Fruit fly (Drosophila melanogaster) whole organism, adult: ENCODE measurements around the gene CG44837.

Experiments
- CG11617 ChIP-seq: fragments of 200-800 bp; sonication (Bioruptor generic); optimal IDR thresholded peaks from 2 replicates; lab custom pipeline; 2017; ENCODE audit warnings: mild to moderate bottlenecking, missing biosample characterization, missing genetic modification reagents, missing genetic modification characterization
- CG12768 ChIP-seq: fragments of 200-800 bp; sonication (Bioruptor generic); optimal IDR thresholded peaks from 2 replicates; lab custom pipeline; 2017; ENCODE audit warnings: missing biosample characterization, missing genetic modification characterization, mild to moderate bottlenecking, moderate library complexity, missing genetic modification reagents
- CG14711 ChIP-seq: fragments of 200-800 bp; sonication (Bioruptor generic); optimal IDR thresholded peaks from 2 replicates; lab custom pipeline; 2018; ENCODE audit warnings: missing biosample characterization, mild to moderate bottlenecking, missing genetic modification characterization, moderate library complexity
- CG1620 ChIP-seq: fragments of 200-800 bp; sonication (Bioruptor generic); optimal IDR thresholded peaks from 2 replicates; lab custom pipeline; 2016; ENCODE audit warnings: missing biosample characterization, missing genetic modification characterization
- CG33017 ChIP-seq: fragments of 200-800 bp; sonication (Bioruptor generic); optimal IDR thresholded peaks from 2 replicates; lab custom pipeline; 2018; ENCODE audit warnings: missing biosample characterization, mild to moderate bottlenecking, missing genetic modification characterization, moderate library complexity
- CG5204 ChIP-seq: fragments of 200-800 bp; sonication (Bioruptor generic); optimal IDR thresholded peaks from 2 replicates; lab custom pipeline; 2016; ENCODE audit warnings: missing biosample characterization, missing genetic modification characterization
- CG7045 ChIP-seq: fragments of 200-800 bp; sonication (Bioruptor generic); optimal IDR thresholded peaks from 2 replicates; lab custom pipeline; 2017; ENCODE audit warnings: missing biosample characterization, mild to moderate bottlenecking, missing genetic modification characterization
- CG7101 ChIP-seq: fragments of 200-800 bp; sonication (Bioruptor generic); optimal IDR thresholded peaks from 2 replicates; lab custom pipeline; 2018; ENCODE audit warnings: missing biosample characterization, mild to moderate bottlenecking, missing genetic modification characterization, moderate library complexity
- Clk ChIP-seq: fragments of 200-800 bp; sonication (Bioruptor generic); optimal IDR thresholded peaks from 2 replicates; lab custom pipeline; 2017; ENCODE audit warnings: missing biosample characterization, missing genetic modification characterization
- Crg-1 ChIP-seq: fragments of 200-800 bp; sonication (Bioruptor generic); optimal IDR thresholded peaks from 2 replicates; lab custom pipeline; 2016; ENCODE audit warnings: missing biosample characterization, missing genetic modification characterization
- Hr96 ChIP-seq: fragments of 200-800 bp; sonication (Bioruptor generic); optimal IDR thresholded peaks from 2 replicates; lab custom pipeline; 2016; ENCODE audit warnings: missing biosample characterization, missing genetic modification characterization
- Mnt ChIP-seq: fragments of 200-800 bp; sonication (Bioruptor generic); optimal IDR thresholded peaks from 2 replicates; lab custom pipeline; 2016; ENCODE audit warnings: missing biosample characterization, mild to moderate bottlenecking, missing genetic modification characterization
- bab1 ChIP-seq: fragments of 200-800 bp; sonication (Bioruptor generic); optimal IDR thresholded peaks from 3 replicates; lab custom pipeline; 2019; ENCODE audit warnings: missing biosample characterization, mild to moderate bottlenecking, missing genetic modification characterization, moderate library complexity
- cic ChIP-seq: fragments of 200-800 bp; sonication (Bioruptor generic); optimal IDR thresholded peaks from 2 replicates; lab custom pipeline; 2017; ENCODE audit warnings: missing biosample characterization, mild to moderate bottlenecking, missing genetic modification characterization, moderate library complexity
- cnc ChIP-seq, 2 experiments: fragments of >200 bp; optimal IDR thresholded peaks; 2 replicates each; lab custom pipeline; 2017
- kay ChIP-seq: fragments of 200-800 bp; sonication (Bioruptor generic); peaks from one replicate; lab custom pipeline; 2016; ENCODE audit warnings: missing biosample characterization, missing genetic modification characterization, borderline replicate concordance
- ovo ChIP-seq: fragments of 200-800 bp; sonication (Bioruptor generic); optimal IDR thresholded peaks from 2 replicates; lab custom pipeline; 2016; ENCODE audit warnings: missing biosample characterization, missing genetic modification characterization
- pad ChIP-seq: fragments of 200-800 bp; sonication (Bioruptor generic); optimal IDR thresholded peaks from 3 replicates; lab custom pipeline; 2017; ENCODE audit warnings: missing biosample characterization, missing genetic modification characterization, mild to moderate bottlenecking, moderate library complexity, missing genetic modification reagents
- tj ChIP-seq: fragments of 200-800 bp; sonication (Bioruptor generic); optimal IDR thresholded peaks from 3 replicates; lab custom pipeline; 2017; ENCODE audit warnings: missing biosample characterization, mild to moderate bottlenecking, missing genetic modification characterization, moderate library complexity
- toe ChIP-seq: fragments of 200-800 bp; sonication (Bioruptor generic); optimal IDR thresholded peaks from 2 replicates; lab custom pipeline; 2016; ENCODE audit warnings: missing biosample characterization, missing genetic modification characterization

Gene CG44837

dm6 chr3L:11918217-11918616 lies 20.5 kb downstream of the CG44837 start:
- TF ChIP-seq cnc (optimal IDR thresholded peaks at IDR 0.05; lab: Kevin White, UChicago) (no peak), Mnt (GFP tag; lab: Kevin White, UChicago) (no peak), CG7101 (tag; lab: Kevin White, UChicago) (no peak), tj (GFP tag; lab: Kevin White, UChicago) (no peak), CG1620 (GFP tag; lab: Kevin White, UChicago) (no peak), CG5204 (GFP tag; lab: Kevin White, UChicago) (no peak), ovo (GFP tag; lab: Kevin White, UChicago) (no peak), kay (GFP tag; lab: Kevin White, UChicago) (no peak), Hr96 (GFP tag; lab: Kevin White, UChicago) (no peak), pad (GFP tag; lab: Kevin White, UChicago) (no peak), CG33017 (tag; lab: Kevin White, UChicago) (no peak), CG14711 (tag; lab: Kevin White, UChicago) (no peak), bab1 (GFP tag; lab: Kevin White, UChicago) (no peak), Clk (no peak)

- TF ChIP-seq CG11617 (GFP tag; lab: Kevin White, UChicago), result no peak
- no peak for TF ChIP-seq kay (GFP tag; lab: Kevin White, UChicago)
- TF ChIP-seq CG12768 (GFP tag; lab: Kevin White, UChicago), result no peak
- no peak for TF ChIP-seq cic (GFP tag; lab: Kevin White, UChicago)
- TF ChIP-seq Clk, result no peak
- peak; percentile 17 for TF ChIP-seq CG7045 (GFP tag; lab: Kevin White, UChicago)
These were observed 41.9 kb downstream of the CG44837 start for dm6 chr3L:11896756-11897155.

DNA sequence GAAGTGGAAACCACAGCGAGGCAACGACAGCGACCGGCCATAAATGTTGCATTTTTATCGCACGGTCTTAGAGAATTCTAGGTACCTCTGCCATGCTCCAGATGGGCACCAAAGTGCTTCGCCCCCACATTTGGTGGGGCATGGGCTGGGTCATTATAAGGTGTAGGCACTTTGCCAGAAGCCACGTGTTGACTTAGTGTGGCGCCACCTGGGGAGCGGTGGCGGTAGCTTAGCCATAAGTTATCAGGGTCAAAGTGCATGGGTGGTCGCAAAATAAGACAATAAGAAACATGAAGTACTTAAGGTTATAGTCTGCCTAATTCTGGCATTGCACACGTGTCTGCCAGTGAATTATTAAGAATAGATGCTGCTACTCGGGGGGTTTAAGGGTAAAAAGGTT lies 45.9 kb downstream of the CG44837 start:
- TF ChIP-seq CG7101 (tag; lab: Kevin White, UChicago), result no peak
- no peak for TF ChIP-seq Crg-1 (GFP tag; lab: Kevin White, UChicago)
- no peak for TF ChIP-seq CG33017 (tag; lab: Kevin White, UChicago)
- no peak for TF ChIP-seq pad (GFP tag; lab: Kevin White, UChicago)
- no peak for TF ChIP-seq cnc (optimal IDR thresholded peaks at IDR 0.05; lab: Kevin White, UChicago)
- TF ChIP-seq CG14711 (tag; lab: Kevin White, UChicago), result no peak
- TF ChIP-seq Hr96 (GFP tag; lab: Kevin White, UChicago), result no peak
- no peak for TF ChIP-seq bab1 (GFP tag; lab: Kevin White, UChicago)
- no peak for TF ChIP-seq cic (GFP tag; lab: Kevin White, UChicago)
- no peak for TF ChIP-seq tj (GFP tag; lab: Kevin White, UChicago)
- no peak for TF ChIP-seq CG7045 (GFP tag; lab: Kevin White, UChicago)
- no peak for TF ChIP-seq CG11617 (GFP tag; lab: Kevin White, UChicago)
- no peak for TF ChIP-seq toe (GFP tag; lab: Kevin White, UChicago)
- no peak for TF ChIP-seq Clk

- TF ChIP-seq Mnt (GFP tag; lab: Kevin White, UChicago) (no peak), kay (GFP tag; lab: Kevin White, UChicago) (no peak), bab1 (GFP tag; lab: Kevin White, UChicago) (no peak), CG11617 (GFP tag; lab: Kevin White, UChicago) (no peak), tj (GFP tag; lab: Kevin White, UChicago) (no peak), CG14711 (tag; lab: Kevin White, UChicago) (no peak), CG7101 (tag; lab: Kevin White, UChicago) (no peak), ovo (GFP tag; lab: Kevin White, UChicago) (no peak), toe (GFP tag; lab: Kevin White, UChicago) (no peak), pad (GFP tag; lab: Kevin White, UChicago) (no peak), cic (GFP tag; lab: Kevin White, UChicago) (no peak)
These were observed 49.8 kb downstream of the CG44837 start, which contains the start of gene CG5897 for dm6 chr3L:11888910-11889309. Gene CG5897 (minus strand): TSS chr3L:11889010.

dm6 chr3L:11881084-11881483 lies 57.6 kb downstream of the CG44837 start, which contains the start of gene CCDC151:
Gene CCDC151 (plus strand): TSS chr3L:11881384.
- TF ChIP-seq Mnt (GFP tag; lab: Kevin White, UChicago) (no peak), CG12768 (GFP tag; lab: Kevin White, UChicago) (no peak), CG14711 (tag; lab: Kevin White, UChicago) (no peak), CG7045 (GFP tag; lab: Kevin White, UChicago) (no peak), CG1620 (GFP tag; lab: Kevin White, UChicago) (no peak), tj (GFP tag; lab: Kevin White, UChicago) (no peak), CG33017 (tag; lab: Kevin White, UChicago) (no peak), Crg-1 (GFP tag; lab: Kevin White, UChicago) (no peak)

DNA sequence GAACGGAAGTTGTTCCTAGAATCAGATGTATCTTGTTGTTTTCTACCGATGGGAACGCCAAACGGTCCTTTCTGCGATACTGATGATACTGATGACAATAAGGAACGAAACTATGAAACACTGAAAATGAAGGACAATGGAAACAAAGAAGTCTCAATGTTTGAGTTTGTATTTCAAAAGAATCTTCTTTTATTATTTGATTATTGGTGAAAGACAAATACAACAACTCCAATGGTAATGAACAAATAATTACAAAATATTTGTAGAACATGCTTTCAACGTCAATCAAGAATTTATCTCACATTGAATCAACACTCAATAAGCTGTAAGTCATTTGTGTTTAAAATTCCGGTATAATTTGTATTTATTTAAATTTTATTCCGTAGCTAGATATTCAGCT lies 59.9 kb downstream of the CG44837 start, which contains the start of gene Sprn:
Gene Sprn, plus strand, starts transcription at position 301 of the 400 bp plus-strand sequence.
- TF ChIP-seq CG7101 (tag; lab: Kevin White, UChicago) (no peak), CG11617 (GFP tag; lab: Kevin White, UChicago) (no peak), Hr96 (GFP tag; lab: Kevin White, UChicago) (no peak), CG33017 (tag; lab: Kevin White, UChicago) (no peak), CG1620 (GFP tag; lab: Kevin White, UChicago) (no peak), cnc (optimal IDR thresholded peaks at IDR 0.05; lab: Kevin White, UChicago) (no peak), Mnt (GFP tag; lab: Kevin White, UChicago) (no peak), pad (GFP tag; lab: Kevin White, UChicago) (no peak), Clk (no peak), CG14711 (tag; lab: Kevin White, UChicago) (no peak), kay (GFP tag; lab: Kevin White, UChicago) (no peak), toe (GFP tag; lab: Kevin White, UChicago) (no peak), tj (GFP tag; lab: Kevin White, UChicago) (no peak)
